Fruit fly (Drosophila melanogaster) whole organism, adult: ENCODE results near the gene lsn.

Source experiments
- CG11617 ChIP-seq: fragments of 200-800 bp; sonication (Bioruptor generic); optimal IDR thresholded peaks from 2 replicates; lab custom pipeline; 2017; ENCODE audit warnings: mild to moderate bottlenecking, missing biosample characterization, missing genetic modification reagents, missing genetic modification characterization
- CG12768 ChIP-seq: fragments of 200-800 bp; sonication (Bioruptor generic); optimal IDR thresholded peaks from 2 replicates; lab custom pipeline; 2017; ENCODE audit warnings: missing biosample characterization, missing genetic modification characterization, mild to moderate bottlenecking, moderate library complexity, missing genetic modification reagents
- CG14711 ChIP-seq: fragments of 200-800 bp; sonication (Bioruptor generic); optimal IDR thresholded peaks from 2 replicates; lab custom pipeline; 2018; ENCODE audit warnings: missing biosample characterization, mild to moderate bottlenecking, missing genetic modification characterization, moderate library complexity
- CG1620 ChIP-seq: fragments of 200-800 bp; sonication (Bioruptor generic); optimal IDR thresholded peaks from 2 replicates; lab custom pipeline; 2016; ENCODE audit warnings: missing biosample characterization, missing genetic modification characterization
- CG5204 ChIP-seq: fragments of 200-800 bp; sonication (Bioruptor generic); optimal IDR thresholded peaks from 2 replicates; lab custom pipeline; 2016; ENCODE audit warnings: missing biosample characterization, missing genetic modification characterization
- CG7045 ChIP-seq: fragments of 200-800 bp; sonication (Bioruptor generic); optimal IDR thresholded peaks from 2 replicates; lab custom pipeline; 2017; ENCODE audit warnings: missing biosample characterization, mild to moderate bottlenecking, missing genetic modification characterization
- Crg-1 ChIP-seq: fragments of 200-800 bp; sonication (Bioruptor generic); optimal IDR thresholded peaks from 2 replicates; lab custom pipeline; 2016; ENCODE audit warnings: missing biosample characterization, missing genetic modification characterization
- bab1 ChIP-seq: fragments of 200-800 bp; sonication (Bioruptor generic); optimal IDR thresholded peaks from 3 replicates; lab custom pipeline; 2019; ENCODE audit warnings: missing biosample characterization, mild to moderate bottlenecking, missing genetic modification characterization, moderate library complexity
- kay ChIP-seq: fragments of 200-800 bp; sonication (Bioruptor generic); peaks from one replicate; lab custom pipeline; 2016; ENCODE audit warnings: missing biosample characterization, missing genetic modification characterization, borderline replicate concordance
- pad ChIP-seq: fragments of 200-800 bp; sonication (Bioruptor generic); optimal IDR thresholded peaks from 3 replicates; lab custom pipeline; 2017; ENCODE audit warnings: missing biosample characterization, missing genetic modification characterization, mild to moderate bottlenecking, moderate library complexity, missing genetic modification reagents
- toe ChIP-seq: fragments of 200-800 bp; sonication (Bioruptor generic); optimal IDR thresholded peaks from 2 replicates; lab custom pipeline; 2016; ENCODE audit warnings: missing biosample characterization, missing genetic modification characterization

- TF ChIP-seq CG11617 (GFP tag; lab: Kevin White, UChicago) (no peak), CG1620 (GFP tag; lab: Kevin White, UChicago) (no peak), CG7045 (GFP tag; lab: Kevin White, UChicago) (no peak), bab1 (GFP tag; lab: Kevin White, UChicago) (no peak), kay (GFP tag; lab: Kevin White, UChicago) (no peak), toe (GFP tag; lab: Kevin White, UChicago) (no peak), CG5204 (no peak), CG14711 (tag; lab: Kevin White, UChicago) (no peak), Crg-1 (no peak), pad (GFP tag; lab: Kevin White, UChicago) (no peak), CG12768 (GFP tag; lab: Kevin White, UChicago) (no peak)
These were observed 26.4 kb upstream of the lsn start for dm6 chr3R:21838505-21838956.
